Worm (Caenorhabditis elegans) whole organism, L3 larva: ENCODE measurements around the gene C06E1.1.
A peak's percentile ranks its signal among the peaks of the same experiment; 100 is the strongest.

Experiments used
- R02D3.7 ChIP-seq: fragments of 150-350 bp; optimal IDR thresholded peaks from 2 replicates; lab custom pipeline; 2014; ENCODE audit warnings: missing biosample characterization, missing genetic modification characterization
- ZK546.5 ChIP-seq: sonication (generic microtip); optimal IDR thresholded peaks from 2 replicates; lab custom pipeline; 2017; ENCODE audit warnings: missing biosample characterization, missing genetic modification characterization
- aly-2 ChIP-seq: fragments of 150-350 bp; optimal IDR thresholded peaks from 2 replicates; lab custom pipeline; 2014; ENCODE audit warnings: missing biosample characterization, missing genetic modification characterization
- ama-1 ChIP-seq: fragments of 150-350 bp; optimal IDR thresholded peaks from 2 replicates; lab custom pipeline; 2018
- ceh-16 ChIP-seq: sonication (generic microtip); optimal IDR thresholded peaks from 2 replicates; lab custom pipeline; 2017; ENCODE audit warnings: missing biosample characterization, missing genetic modification characterization
- ceh-28 ChIP-seq: fragments of 150-350 bp; optimal IDR thresholded peaks from 2 replicates; lab custom pipeline; 2014; ENCODE audit warnings: missing biosample characterization, missing genetic modification reagents, missing genetic modification characterization
- ceh-82 ChIP-seq: fragments of 150-350 bp; optimal IDR thresholded peaks from 2 replicates; lab custom pipeline; 2014; ENCODE audit warnings: missing biosample characterization, missing genetic modification characterization
- ceh-9 ChIP-seq: sonication (generic microtip); optimal IDR thresholded peaks from 2 replicates; lab custom pipeline; 2018; ENCODE audit warnings: missing biosample characterization, missing genetic modification characterization
- daf-12 ChIP-seq: fragments of 150-350 bp; optimal IDR thresholded peaks from 2 replicates; lab custom pipeline; 2014; ENCODE audit warnings: missing biosample characterization, missing genetic modification reagents, missing genetic modification characterization
- egl-27 ChIP-seq: sonication (generic microtip); optimal IDR thresholded peaks from 4 replicates; lab custom pipeline; 2017; ENCODE audit warnings: missing biosample characterization, missing genetic modification reagents, missing genetic modification characterization
- egl-5 ChIP-seq: fragments of 150-350 bp; optimal IDR thresholded peaks from 2 replicates; lab custom pipeline; 2017; ENCODE audit warnings: missing biosample characterization, missing genetic modification reagents, missing genetic modification characterization, inconsistent platforms
- elt-1 ChIP-seq: fragments of 150-350 bp; optimal IDR thresholded peaks from 2 replicates; lab custom pipeline; 2014; ENCODE audit warnings: missing biosample characterization, missing genetic modification characterization
- elt-3 ChIP-seq, 3 experiments: fragments of 150-350 bp in 1 of 3; sonication (generic microtip) in 2 of 3; optimal IDR thresholded peaks; 2 replicates in 2 of 3; 4 replicates in 1 of 3; lab custom pipeline; 2014 to 2017; ENCODE audit warnings: missing biosample characterization in 3 of 3, missing genetic modification characterization in 3 of 3
- eor-1 ChIP-seq, 2 experiments: fragments of 150-350 bp; optimal IDR thresholded peaks; 2 replicates each; lab custom pipeline; 2014 to 2018; ENCODE audit warnings: missing biosample characterization in 2 of 2, missing genetic modification characterization in 2 of 2
- fkh-10 ChIP-seq: sonication (generic microtip); optimal IDR thresholded peaks from 2 replicates; lab custom pipeline; 2017; ENCODE audit warnings: missing biosample characterization, missing genetic modification reagents, missing genetic modification characterization
- fkh-2 ChIP-seq: fragments of 150-350 bp; optimal IDR thresholded peaks from 2 replicates; lab custom pipeline; 2014; ENCODE audit warnings: missing biosample characterization, missing genetic modification reagents, missing genetic modification characterization
- fos-1 ChIP-seq: fragments of 150-350 bp; optimal IDR thresholded peaks from 2 replicates; lab custom pipeline; 2014; ENCODE audit warnings: missing biosample characterization, missing genetic modification characterization
- hmg-11 ChIP-seq: sonication (generic microtip); optimal IDR thresholded peaks from 2 replicates; lab custom pipeline; 2016; ENCODE audit warnings: missing genetic modification characterization, missing compliant biosample characterization
- jun-1 ChIP-seq: fragments of 150-350 bp; optimal IDR thresholded peaks from 2 replicates; lab custom pipeline; 2014; ENCODE audit warnings: missing biosample characterization, missing genetic modification reagents, missing genetic modification characterization
- lin-15B ChIP-seq: fragments of 150-350 bp; optimal IDR thresholded peaks from 2 replicates; lab custom pipeline; 2014; ENCODE audit warnings: missing biosample characterization, missing genetic modification characterization
- lin-39 ChIP-seq: fragments of 150-350 bp; optimal IDR thresholded peaks from 2 replicates; lab custom pipeline; 2018; ENCODE audit warnings: missing biosample characterization, missing genetic modification reagents, missing genetic modification characterization
- lsy-12 ChIP-seq: sonication (generic microtip); optimal IDR thresholded peaks from 2 replicates; lab custom pipeline; 2016; ENCODE audit warnings: mild to moderate bottlenecking, missing genetic modification characterization, missing compliant biosample characterization
- mml-1 ChIP-seq: fragments of 150-350 bp; sonication (generic microtip); optimal IDR thresholded peaks from 3 replicates; lab custom pipeline; 2014; ENCODE audit warnings: missing biosample characterization, missing genetic modification characterization
- nfya-1 ChIP-seq: sonication (generic microtip); optimal IDR thresholded peaks from 2 replicates; lab custom pipeline; 2017; ENCODE audit warnings: missing genetic modification characterization, mild to moderate bottlenecking, missing compliant biosample characterization, antibody characterized with exemption, moderate library complexity; ENCODE audit not compliant: insufficient read depth
- nhr-12 ChIP-seq: fragments of 150-350 bp; optimal IDR thresholded peaks from 2 replicates; lab custom pipeline; 2014; ENCODE audit warnings: missing biosample characterization, missing genetic modification characterization
- nhr-23 ChIP-seq: fragments of 150-350 bp; optimal IDR thresholded peaks from 2 replicates; lab custom pipeline; 2014; ENCODE audit warnings: missing biosample characterization, missing genetic modification reagents, missing genetic modification characterization
- nhr-237 ChIP-seq: fragments of 150-350 bp; optimal IDR thresholded peaks from 2 replicates; lab custom pipeline; 2014; ENCODE audit warnings: missing biosample characterization, missing genetic modification characterization
- nhr-25 ChIP-seq: sonication (generic microtip); optimal IDR thresholded peaks from 2 replicates; lab custom pipeline; 2017; ENCODE audit warnings: missing biosample characterization, missing genetic modification characterization
- nhr-28 ChIP-seq: fragments of 150-350 bp; optimal IDR thresholded peaks from 2 replicates; lab custom pipeline; 2014; ENCODE audit warnings: missing biosample characterization, missing genetic modification characterization
- nhr-43 ChIP-seq: sonication (generic microtip); optimal IDR thresholded peaks from 2 replicates; lab custom pipeline; 2016; ENCODE audit warnings: mild to moderate bottlenecking, missing genetic modification characterization, missing compliant biosample characterization; ENCODE audit not compliant: poor library complexity, severe bottlenecking
- nhr-67 ChIP-seq: fragments of 150-350 bp; optimal IDR thresholded peaks from 2 replicates; lab custom pipeline; 2014; ENCODE audit warnings: missing biosample characterization, missing genetic modification characterization
- nhr-76 ChIP-seq: fragments of 150-350 bp; sonication (generic microtip); optimal IDR thresholded peaks from 5 replicates; lab custom pipeline; 2014; ENCODE audit warnings: missing biosample characterization, missing genetic modification characterization
- nhr-77 ChIP-seq: fragments of 150-350 bp; optimal IDR thresholded peaks from 2 replicates; lab custom pipeline; 2014; ENCODE audit warnings: missing biosample characterization, missing genetic modification characterization
- pha-4 ChIP-seq: fragments of 150-350 bp; optimal IDR thresholded peaks from 2 replicates; lab custom pipeline; 2014; ENCODE audit warnings: missing biosample characterization, missing genetic modification reagents, missing genetic modification characterization
- pqm-1 ChIP-seq: fragments of 150-350 bp; optimal IDR thresholded peaks from 2 replicates; lab custom pipeline; 2017; ENCODE audit warnings: missing biosample characterization, missing genetic modification characterization, inconsistent platforms
- sea-2 ChIP-seq: fragments of 150-350 bp; sonication (generic microtip); optimal IDR thresholded peaks from 4 replicates; lab custom pipeline; 2014; ENCODE audit warnings: missing biosample characterization, missing genetic modification reagents, missing genetic modification characterization
- skn-1 ChIP-seq: fragments of 150-350 bp; optimal IDR thresholded peaks from 2 replicates; lab custom pipeline; 2014; ENCODE audit warnings: missing biosample characterization, missing genetic modification characterization
- snpc-4 ChIP-seq: fragments of 150-350 bp; optimal IDR thresholded peaks from 2 replicates; lab custom pipeline; 2014; ENCODE audit warnings: missing biosample characterization, missing genetic modification characterization
- tbx-2 ChIP-seq: sonication (generic microtip); optimal IDR thresholded peaks from 2 replicates; lab custom pipeline; 2016; ENCODE audit warnings: mild to moderate bottlenecking, missing genetic modification characterization, missing compliant biosample characterization
- unc-39 ChIP-seq: sonication (generic microtip); optimal IDR thresholded peaks from 4 replicates; lab custom pipeline; 2017; ENCODE audit warnings: missing biosample characterization, missing genetic modification characterization
- unc-62 ChIP-seq: fragments of 150-350 bp; sonication (generic microtip); optimal IDR thresholded peaks from 4 replicates; lab custom pipeline; 2014; ENCODE audit warnings: missing biosample characterization, missing genetic modification reagents, missing genetic modification characterization
- zag-1 ChIP-seq: fragments of 150-350 bp; optimal IDR thresholded peaks from 2 replicates; lab custom pipeline; 2014; ENCODE audit warnings: missing biosample characterization, missing genetic modification characterization
- ztf-11 ChIP-seq: fragments of 150-350 bp; optimal IDR thresholded peaks from 2 replicates; lab custom pipeline; 2014; ENCODE audit warnings: missing biosample characterization, missing genetic modification characterization
- ztf-4 ChIP-seq: fragments of 150-350 bp; optimal IDR thresholded peaks from 2 replicates; lab custom pipeline; 2014; ENCODE audit warnings: missing biosample characterization, missing genetic modification characterization

C06E1.1 gene

DNA sequence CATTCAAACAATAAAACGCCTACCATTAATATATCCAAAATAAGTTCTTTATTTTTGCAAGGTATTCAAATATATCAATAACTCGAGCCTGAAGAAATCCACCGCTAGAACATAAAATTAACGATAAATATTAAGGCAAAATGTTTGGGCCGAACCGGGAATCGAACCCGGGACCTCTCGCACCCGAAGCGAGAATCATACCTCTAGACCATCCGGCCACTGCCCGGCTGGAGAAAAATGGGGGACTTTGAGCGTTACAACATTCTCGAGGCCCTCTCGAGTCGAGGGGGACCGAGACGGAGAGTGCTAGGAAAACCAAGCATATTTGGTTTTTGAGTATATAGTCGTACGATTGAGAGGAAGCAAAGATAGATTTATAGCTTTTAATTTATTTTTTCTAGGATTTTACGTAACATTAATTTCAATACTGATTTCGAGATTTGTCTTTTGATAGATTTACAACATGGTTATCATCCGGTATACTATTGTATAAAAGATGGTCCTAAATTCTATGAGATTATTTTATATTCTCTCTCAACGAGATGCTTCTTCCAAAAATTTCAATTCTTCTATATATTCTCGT, 44.7 kb downstream of the C06E1.1 start, which contains the start of gene flp-23:
Gene flp-23, plus strand, starts transcription at position 533 of the 583 bp plus-strand sequence.
- TF ChIP-seq elt-3 (tag; optimal IDR thresholded peaks at IDR 0.05; lab: Kevin White, UChicago), result no peak
- TF ChIP-seq egl-27 (tag; lab: Kevin White, UChicago), result no peak
- no peak for TF ChIP-seq daf-12 (tag; lab: Kevin White, UChicago)
- no peak for TF ChIP-seq fkh-2 (tag; lab: Kevin White, UChicago)
- no peak for TF ChIP-seq unc-62 (GFP tag; lab: Kevin White, UChicago)
- TF ChIP-seq ceh-16, result no peak
- no peak for TF ChIP-seq fkh-10 (GFP tag; lab: Kevin White, UChicago)
- TF ChIP-seq nhr-67 (tag; lab: Kevin White, UChicago), result no peak
- TF ChIP-seq unc-39 (tag; lab: Kevin White, UChicago), result no peak
- TF ChIP-seq ztf-4 (tag; lab: Kevin White, UChicago), result no peak
- no peak for TF ChIP-seq pqm-1 (tag; lab: Kevin White, UChicago)
- no peak for TF ChIP-seq ama-1 (lab: Kevin White, UChicago)
- TF ChIP-seq nhr-25 (tag; lab: Kevin White, UChicago), result no peak
- TF ChIP-seq ceh-82 (tag; lab: Kevin White, UChicago), result no peak
- no peak for TF ChIP-seq elt-1 (tag; lab: Kevin White, UChicago)
- no peak for TF ChIP-seq jun-1 (tag; lab: Kevin White, UChicago)
- no peak for TF ChIP-seq aly-2 (tag; lab: Kevin White, UChicago)
- TF ChIP-seq lsy-12 (tag; lab: Kevin White, UChicago), result no peak
- no peak for TF ChIP-seq snpc-4
- no peak for TF ChIP-seq zag-1
- no peak for TF ChIP-seq nhr-76 (tag; lab: Kevin White, UChicago)
- TF ChIP-seq nfya-1 (tag; lab: Kevin White, UChicago), result peak; percentile 44
- no peak for TF ChIP-seq ceh-28 (tag; lab: Kevin White, UChicago)
- TF ChIP-seq mml-1 (tag; lab: Kevin White, UChicago), result no peak
- TF ChIP-seq lin-39 (tag; lab: Kevin White, UChicago), result peak; percentile 35
- TF ChIP-seq fos-1 (tag; lab: Kevin White, UChicago), result no peak
- TF ChIP-seq nhr-23 (tag; lab: Kevin White, UChicago), result no peak
- TF ChIP-seq nhr-77 (tag; lab: Kevin White, UChicago), result no peak
- peak; percentile 8 for TF ChIP-seq egl-5 (tag; lab: Kevin White, UChicago)
- no peak for TF ChIP-seq ceh-9
- no peak for TF ChIP-seq sea-2
- TF ChIP-seq nhr-237, result no peak
- peak; percentile 45 for TF ChIP-seq skn-1
- peak; percentile 16 for TF ChIP-seq pha-4 (tag; lab: Kevin White, UChicago)
- no peak for TF ChIP-seq ZK546.5 (tag; lab: Kevin White, UChicago)
- peak; percentile 28 for TF ChIP-seq hmg-11 (tag; lab: Kevin White, UChicago)
- TF ChIP-seq eor-1 (tag; optimal IDR thresholded peaks at IDR 0.05; lab: Kevin White, UChicago), result no peak
- TF ChIP-seq ztf-11 (tag; lab: Kevin White, UChicago), result no peak
- TF ChIP-seq nhr-43 (tag; lab: Kevin White, UChicago), result no peak
- TF ChIP-seq nhr-12 (tag; lab: Kevin White, UChicago), result no peak
- TF ChIP-seq R02D3.7 (tag; lab: Kevin White, UChicago), result no peak
- no peak for TF ChIP-seq tbx-2 (tag; lab: Kevin White, UChicago)
- no peak for TF ChIP-seq nhr-28 (tag; lab: Kevin White, UChicago)
- TF ChIP-seq lin-15B, result no peak
- TF ChIP-seq, all 47 proteins: peak for 6
